Fruit fly (Drosophila melanogaster) whole organism, pupa: ENCODE results near the gene CG14089.

ENCODE experiments used
- CG10348 ChIP-seq: fragments of 200-800 bp; sonication (Bioruptor generic); IDR thresholded peaks from 2 replicates; pipeline ENCODE4 v1.3.6; 2022; ENCODE audit warnings: missing biosample characterization, missing genetic modification characterization
- CG17806 ChIP-seq: fragments of 200-800 bp; sonication (Bioruptor generic); optimal IDR thresholded peaks from 2 replicates; lab custom pipeline; 2018; ENCODE audit warnings: missing biosample characterization, mild to moderate bottlenecking, missing genetic modification characterization, moderate library complexity
- CG32121 ChIP-seq: fragments of 200-800 bp; sonication (Bioruptor generic); IDR thresholded peaks from 2 replicates; pipeline ENCODE4 v1.3.6; 2022; ENCODE audit warnings: missing biosample characterization, missing genetic modification characterization
- CG4496 ChIP-seq: fragments of 200-800 bp; sonication (Bioruptor generic); IDR thresholded peaks from 3 replicates; pipeline ENCODE4 v1.3.6; 2022; ENCODE audit warnings: missing biosample characterization, missing genetic modification characterization
- CG9948 ChIP-seq: fragments of 200-800 bp; sonication (Bioruptor generic); optimal IDR thresholded peaks from 2 replicates; lab custom pipeline; 2018; ENCODE audit warnings: missing biosample characterization, mild to moderate bottlenecking, missing genetic modification characterization, moderate library complexity
- D1 ChIP-seq: fragments of 200-800 bp; sonication (Bioruptor generic); optimal IDR thresholded peaks from 2 replicates; lab custom pipeline; 2018; ENCODE audit warnings: missing biosample characterization, mild to moderate bottlenecking, missing genetic modification characterization, moderate library complexity
- EcR ChIP-seq: fragments of 200-800 bp; sonication (Bioruptor generic); optimal IDR thresholded peaks from 3 replicates; lab custom pipeline; 2019; ENCODE audit warnings: missing biosample characterization, missing genetic modification characterization, mild to moderate bottlenecking, moderate library complexity, missing genetic modification reagents
- Ets98B ChIP-seq: fragments of 200-800 bp; sonication (Bioruptor generic); IDR thresholded peaks from 2 replicates; pipeline ENCODE4 v1.3.6; 2022; ENCODE audit warnings: missing biosample characterization, missing genetic modification characterization
- Snoo ChIP-seq: fragments of 200-800 bp; sonication (Bioruptor generic); optimal IDR thresholded peaks from 3 replicates; lab custom pipeline; 2017; ENCODE audit warnings: missing biosample characterization, mild to moderate bottlenecking, missing genetic modification characterization, inconsistent platforms
- gl ChIP-seq: fragments of 200-800 bp; sonication (Bioruptor generic); optimal IDR thresholded peaks from 2 replicates; lab custom pipeline; 2018; ENCODE audit warnings: missing biosample characterization, mild to moderate bottlenecking, missing genetic modification characterization
- rn ChIP-seq: fragments of 200-800 bp; sonication (Bioruptor generic); IDR thresholded peaks from 2 replicates; pipeline ENCODE4 v1.3.6; 2022; ENCODE audit warnings: missing biosample characterization, missing genetic modification characterization

dm6 chr3L:19264141-19264487, 16.5 kb downstream of the CG14089 start, which contains the start of gene Max:
- TF ChIP-seq Ets98B (GFP tag; lab: Robert Waterston, UW), result peak; percentile 72
- peak; percentile 85 for TF ChIP-seq CG4496 (GFP tag; lab: Robert Waterston, UW)
- no peak for TF ChIP-seq rn (GFP tag; lab: Robert Waterston, UW)
- TF ChIP-seq CG9948 (tag; lab: Kevin White, UChicago), result peak; percentile 40
- peak; percentile 54 for TF ChIP-seq CG17806 (tag; lab: Kevin White, UChicago)
- peak; percentile 24 for TF ChIP-seq EcR (GFP tag; lab: Kevin White, UChicago)
- no peak for TF ChIP-seq D1
- TF ChIP-seq CG32121 (GFP tag; lab: Robert Waterston, UW), result peak; percentile 68; the same call in 1 of the 2 replicates
- peak; percentile 7 for TF ChIP-seq gl (tag; lab: Kevin White, UChicago)
- peak; percentile 2 for TF ChIP-seq Snoo (tag; lab: Kevin White, UChicago)
- TF ChIP-seq CG10348, result no peak
